Worm (Caenorhabditis elegans): ENCODE measurements around the gene C36C9.11.

ce11 chrX:1643442-1644096 is 43.6 kb upstream of the C36C9.11 start:
- TF ChIP-seq sdc-2 (tag; optimal IDR thresholded peaks at IDR 0.05) (no peak), fax-1 (tag; optimal IDR thresholded peaks at IDR 0.05) (no peak), pros-1 (tag; optimal IDR thresholded peaks at IDR 0.05) (no peak), pha-4 (tag; optimal IDR thresholded peaks at IDR 0.05) (no peak), ets-4 (tag; optimal IDR thresholded peaks at IDR 0.05) (no peak), hlh-13 (GFP tag; optimal IDR thresholded peaks at IDR 0.05) (no peak), elt-2 (tag; optimal IDR thresholded peaks at IDR 0.05) (no peak), nfya-1 (tag; optimal IDR thresholded peaks at IDR 0.05) (no peak), rnt-1 (tag; optimal IDR thresholded peaks at IDR 0.05) (no peak), ref-2 (tag; optimal IDR thresholded peaks at IDR 0.05) (no peak), pag-3 (tag; optimal IDR thresholded peaks at IDR 0.05; ENCODE audit: borderline replicate concordance) (no peak), pqm-1 (tag; optimal IDR thresholded peaks at IDR 0.05) (no peak)

All from whole organism, late embryonic.